Fruit fly (Drosophila melanogaster) whole organism, embryonic: Measurements from ENCODE around the gene Cand1.

ENCODE experiments used
- ATbp ChIP-seq: fragments of 200-800 bp; sonication (Bioruptor generic); optimal IDR thresholded peaks from 2 replicates; lab custom pipeline; 2017; ENCODE audit warnings: missing biosample characterization, mild to moderate bottlenecking, missing genetic modification characterization, missing genetic modification reagents
- Abd-B ChIP-seq: fragments of 200-800 bp; sonication (Bioruptor generic); optimal IDR thresholded peaks from 2 replicates; lab custom pipeline; 2018; ENCODE audit warnings: missing biosample characterization, mild to moderate bottlenecking, missing genetic modification characterization, moderate library complexity
- Atf3 ChIP-seq: fragments of 200-800 bp; sonication (Bioruptor generic); optimal IDR thresholded peaks from 3 replicates; lab custom pipeline; 2016; ENCODE audit warnings: missing biosample characterization, missing genetic modification characterization
- Awh ChIP-seq: fragments of 200-800 bp; sonication (Bioruptor generic); IDR thresholded peaks from 2 replicates; pipeline ENCODE4, ENCODE4 v1.3.6; 2022; ENCODE audit warnings: missing biosample characterization, missing genetic modification characterization
- Blimp-1 ChIP-seq: fragments of 200-800 bp; sonication (Bioruptor generic); optimal IDR thresholded peaks from 3 replicates; lab custom pipeline; 2018; ENCODE audit warnings: missing biosample characterization, missing genetic modification characterization, mild to moderate bottlenecking, moderate library complexity, missing genetic modification reagents
- Bteb2 ChIP-seq: fragments of 200-800 bp; sonication (Bioruptor generic); optimal IDR thresholded peaks from 2 replicates; lab custom pipeline; 2016; ENCODE audit warnings: missing biosample characterization, missing genetic modification characterization
- CG10431 ChIP-seq: fragments of 200-800 bp; sonication (Bioruptor generic); optimal IDR thresholded peaks from 3 replicates; lab custom pipeline; 2018; ENCODE audit warnings: missing biosample characterization, mild to moderate bottlenecking, missing genetic modification characterization
- CG12071 ChIP-seq: fragments of 200-800 bp; sonication (Bioruptor generic); optimal IDR thresholded peaks from 3 replicates; lab custom pipeline; 2018; ENCODE audit warnings: missing biosample characterization, mild to moderate bottlenecking, missing genetic modification characterization
- CG12236 ChIP-seq: fragments of 200-800 bp; sonication (Bioruptor generic); optimal IDR thresholded peaks from 2 replicates; lab custom pipeline; 2016; ENCODE audit warnings: missing biosample characterization, missing genetic modification characterization
- CG14667 ChIP-seq: fragments of 200-800 bp; sonication (Bioruptor generic); IDR thresholded peaks from 2 replicates; pipeline ENCODE4 v1.3.6; 2022; ENCODE audit warnings: missing biosample characterization, missing genetic modification characterization
- CG15073 ChIP-seq: fragments of 200-800 bp; sonication (Bioruptor generic); optimal IDR thresholded peaks from 2 replicates; lab custom pipeline; 2016; ENCODE audit warnings: missing biosample characterization, missing genetic modification characterization
- CG17361 ChIP-seq: fragments of 200-800 bp; sonication (Bioruptor generic); IDR thresholded peaks from 3 replicates; pipeline ENCODE4 v1.3.6; 2022; ENCODE audit warnings: missing biosample characterization, missing genetic modification characterization
- CG31388 ChIP-seq: fragments of 200-800 bp; sonication (Bioruptor generic); optimal IDR thresholded peaks from 2 replicates; lab custom pipeline; 2016; ENCODE audit warnings: missing biosample characterization, missing genetic modification characterization
- CG32772 ChIP-seq: fragments of 200-800 bp; sonication (Bioruptor generic); IDR thresholded peaks from 2 replicates; pipeline ENCODE4 v1.3.6; 2022; ENCODE audit warnings: missing biosample characterization, missing genetic modification characterization
- CG4707 ChIP-seq: fragments of 200-800 bp; sonication (Bioruptor generic); optimal IDR thresholded peaks from 2 replicates; lab custom pipeline; 2018; ENCODE audit warnings: missing biosample characterization, mild to moderate bottlenecking, missing genetic modification characterization, moderate library complexity
- CG5180 ChIP-seq: fragments of 200-800 bp; sonication (Bioruptor generic); optimal IDR thresholded peaks from 3 replicates; lab custom pipeline; 2017; ENCODE audit warnings: missing biosample characterization, missing genetic modification characterization, mild to moderate bottlenecking, moderate library complexity, missing genetic modification reagents
- CG7372 ChIP-seq: fragments of 200-800 bp; sonication (Bioruptor generic); IDR thresholded peaks from 2 replicates; pipeline ENCODE4 v1.3.6; 2022; ENCODE audit warnings: missing biosample characterization, missing genetic modification characterization
- D19A ChIP-seq: fragments of 200-800 bp; optimal IDR thresholded peaks from 3 replicates; lab custom pipeline; 2019; ENCODE audit warnings: missing biosample characterization, mild to moderate bottlenecking, missing genetic modification characterization, moderate library complexity
- Opbp ChIP-seq: fragments of 200-800 bp; sonication (Bioruptor generic); IDR thresholded peaks from 3 replicates; pipeline ENCODE4 v1.3.6; 2022; ENCODE audit warnings: missing biosample characterization, missing genetic modification characterization; ENCODE audit not compliant: partially characterized antibody
- PHDP ChIP-seq: fragments of 200-800 bp; sonication (Bioruptor generic); optimal IDR thresholded peaks from 3 replicates; lab custom pipeline; 2018; ENCODE audit warnings: missing biosample characterization, mild to moderate bottlenecking, missing genetic modification characterization, moderate library complexity
- Ptx1 ChIP-seq: fragments of 200-800 bp; sonication (Bioruptor generic); IDR thresholded peaks from 2 replicates; pipeline ENCODE4 v1.3.6; 2022; ENCODE audit warnings: missing biosample characterization, missing genetic modification characterization
- Rx ChIP-seq: fragments of 200-800 bp; sonication (Bioruptor generic); IDR thresholded peaks from 2 replicates; pipeline ENCODE4 v1.3.6; 2022; ENCODE audit warnings: missing biosample characterization, missing genetic modification characterization
- Spps ChIP-seq: fragments of 200-800 bp; sonication (Bioruptor generic); optimal IDR thresholded peaks from 2 replicates; lab custom pipeline; 2018; ENCODE audit warnings: missing biosample characterization, mild to moderate bottlenecking, missing genetic modification characterization
- bab2 ChIP-seq: fragments of 200-800 bp; sonication (Bioruptor generic); optimal IDR thresholded peaks from 2 replicates; lab custom pipeline; 2016; ENCODE audit warnings: missing biosample characterization, missing genetic modification characterization
- chinmo ChIP-seq: fragments of 200-800 bp; sonication (Bioruptor generic); IDR thresholded peaks from 4 replicates; pipeline ENCODE4 v1.3.6; 2022; ENCODE audit warnings: missing biosample characterization, missing genetic modification characterization; ENCODE audit not compliant: partially characterized antibody
- corto ChIP-seq: fragments of 200-800 bp; sonication (Bioruptor generic); optimal IDR thresholded peaks from 2 replicates; lab custom pipeline; 2016; ENCODE audit warnings: missing biosample characterization, mild to moderate bottlenecking, missing genetic modification characterization, moderate library complexity
- dati ChIP-seq: fragments of 200-800 bp; sonication (Bioruptor generic); IDR thresholded peaks from 2 replicates; pipeline ENCODE4 v1.3.6; 2022; ENCODE audit warnings: missing biosample characterization, missing genetic modification characterization
- ems ChIP-seq: fragments of 200-800 bp; sonication (Bioruptor generic); optimal IDR thresholded peaks from 3 replicates; lab custom pipeline; 2016; ENCODE audit warnings: missing biosample characterization, missing genetic modification characterization
- esg ChIP-seq: fragments of 200-800 bp; sonication (Bioruptor generic); conservative IDR thresholded peaks from 2 replicates; pipeline ENCODE4 v1.3.6; 2022; ENCODE audit warnings: missing biosample characterization, missing genetic modification characterization
- gem ChIP-seq: fragments of 200-800 bp; sonication (Bioruptor generic); optimal IDR thresholded peaks from 2 replicates; lab custom pipeline; 2019; ENCODE audit warnings: missing biosample characterization, mild to moderate bottlenecking, missing genetic modification characterization, moderate library complexity
- jigr1 ChIP-seq: fragments of 200-800 bp; sonication (Bioruptor generic); IDR thresholded peaks from 3 replicates; pipeline ENCODE4 v1.3.6; 2022; ENCODE audit warnings: missing biosample characterization, missing genetic modification characterization
- kay ChIP-seq: fragments of 200-800 bp; sonication (Bioruptor generic); optimal IDR thresholded peaks from 2 replicates; lab custom pipeline; 2016; ENCODE audit warnings: missing biosample characterization, missing genetic modification characterization
- otp ChIP-seq: fragments of 200-800 bp; sonication (Bioruptor generic); IDR thresholded peaks from 3 replicates; pipeline ENCODE4, ENCODE4 v1.3.6; 2022; ENCODE audit warnings: missing biosample characterization, missing genetic modification characterization
- pb ChIP-seq: fragments of 200-800 bp; sonication (Bioruptor generic); optimal IDR thresholded peaks from 3 replicates; lab custom pipeline; 2016; ENCODE audit warnings: missing biosample characterization, missing genetic modification characterization
- psq ChIP-seq: fragments of 200-800 bp; sonication (Bioruptor generic); optimal IDR thresholded peaks from 2 replicates; lab custom pipeline; 2017; ENCODE audit warnings: missing biosample characterization, missing genetic modification characterization
- pzg ChIP-seq: fragments of 200-800 bp; sonication (Bioruptor generic); optimal IDR thresholded peaks from 3 replicates; lab custom pipeline; 2018; ENCODE audit warnings: missing biosample characterization, mild to moderate bottlenecking, missing genetic modification characterization, moderate library complexity
- repo ChIP-seq: fragments of 200-800 bp; sonication (Bioruptor generic); optimal IDR thresholded peaks from 2 replicates; lab custom pipeline; 2016; ENCODE audit warnings: missing biosample characterization, missing genetic modification characterization
- tll ChIP-seq, 2 experiments: fragments of 200-800 bp in 1 of 2; fragments of >200 bp in 1 of 2; sonication (Bioruptor generic) in 1 of 2; optimal IDR thresholded peaks; 2 replicates each; lab custom pipeline; 2017 to 2019; ENCODE audit warnings: missing biosample characterization in 2 of 2, missing genetic modification characterization in 2 of 2, mild to moderate bottlenecking in 1 of 2, moderate library complexity in 1 of 2
- trh ChIP-seq: fragments of 200-800 bp; sonication (Bioruptor generic); optimal IDR thresholded peaks from 2 replicates; lab custom pipeline; 2016; ENCODE audit warnings: missing biosample characterization, missing genetic modification characterization
- twi ChIP-seq: fragments of 200-800 bp; optimal IDR thresholded peaks from 2 replicates; lab custom pipeline; 2019; ENCODE audit warnings: missing biosample characterization, mild to moderate bottlenecking, missing genetic modification characterization, moderate library complexity
- tx ChIP-seq: fragments of 200-800 bp; sonication (Bioruptor generic); optimal IDR thresholded peaks from 2 replicates; lab custom pipeline; 2016; ENCODE audit warnings: missing biosample characterization, missing genetic modification characterization
- unc-4 ChIP-seq: fragments of 200-800 bp; sonication (Bioruptor generic); IDR thresholded peaks from 2 replicates; pipeline ENCODE4 v1.3.6; 2022; ENCODE audit warnings: missing biosample characterization, missing genetic modification characterization; ENCODE audit not compliant: partially characterized antibody

Gene Cand1

dm6 chr2L:10375464-10376236 is 13.1 kb upstream of the Cand1 start, which contains the start of the genes CG33303 and dpr19 (continued):
- TF ChIP-seq psq (peak; percentile 10), PHDP (peak; percentile 90), CG7372 (peak; percentile 53), CG10431 (GFP tag; lab: Kevin White, UChicago) (peak; percentile 46), unc-4 (GFP tag; lab: Robert Waterston, UW) (no peak), Bteb2 (GFP tag; lab: Kevin White, UChicago) (no peak), corto (GFP tag; lab: Kevin White, UChicago) (no peak), gem (tag; lab: Kevin White, UChicago) (peak; percentile 92), dati (GFP tag; lab: Robert Waterston, UW) (no peak), Atf3 (GFP tag; lab: Kevin White, UChicago) (no peak), ATbp (peak; percentile 71), kay (GFP tag; lab: Kevin White, UChicago) (peak; percentile 4), tx (GFP tag; lab: Kevin White, UChicago) (no peak), CG14667 (no peak; the same call in 1 of the 2 replicates), CG31388 (GFP tag; lab: Kevin White, UChicago) (no peak), Ptx1 (GFP tag; lab: Robert Waterston, UW) (peak; percentile 65), CG32772 (GFP tag; lab: Robert Waterston, UW) (peak; percentile 47), pzg (GFP tag; lab: Kevin White, UChicago) (peak; percentile 59), jigr1 (GFP tag; lab: Robert Waterston, UW) (no peak), CG17361 (peak; percentile 86; the same call in 2 of the 3 replicates), Awh (GFP tag; lab: Robert Waterston, UW) (peak; percentile 73), chinmo (GFP tag; lab: Robert Waterston, UW) (0 out of 4 replicates have a peak, but pooled peaks have one; percentile 41), tll (GFP tag; optimal IDR thresholded peaks at IDR 0.05; lab: Kevin White, UChicago) (no peak), Blimp-1 (no peak), CG12071 (GFP tag; lab: Kevin White, UChicago) (no peak), trh (GFP tag; lab: Kevin White, UChicago) (peak; percentile 19), CG12236 (GFP tag; lab: Kevin White, UChicago) (no peak), bab2 (GFP tag; lab: Kevin White, UChicago) (no peak), esg (peak; percentile 58), CG5180 (peak; percentile 19), twi (peak; percentile 71), D19A (tag; lab: Kevin White, UChicago) (peak; percentile 83), ems (no peak), otp (GFP tag; lab: Robert Waterston, UW) (no peak), Spps (tag; lab: Kevin White, UChicago) (peak; percentile 67), CG4707 (GFP tag; lab: Kevin White, UChicago) (no peak), repo (GFP tag; lab: Kevin White, UChicago) (no peak), Rx (GFP tag; lab: Robert Waterston, UW) (no peak), pb (GFP tag; lab: Kevin White, UChicago) (no peak), Abd-B (GFP tag; lab: Kevin White, UChicago) (no peak), Opbp (GFP tag; lab: Robert Waterston, UW) (no peak), CG15073 (GFP tag; lab: Kevin White, UChicago) (no peak)
